Fruit fly (Drosophila melanogaster) whole organism, embryonic: ENCODE measurements around the gene CG3149.

Source experiments
- Asciz ChIP-seq: fragments of 200-800 bp; sonication (Bioruptor generic); optimal IDR thresholded peaks from 2 replicates; lab custom pipeline; 2017; ENCODE audit warnings: missing biosample characterization, mild to moderate bottlenecking, missing genetic modification characterization, missing genetic modification reagents
- BEAF-32 ChIP-seq: fragments of 200-800 bp; sonication (Bioruptor generic); optimal IDR thresholded peaks from 3 replicates; lab custom pipeline; 2017; ENCODE audit warnings: missing biosample characterization, missing genetic modification characterization, mild to moderate bottlenecking, moderate library complexity, missing genetic modification reagents
- CG11504 ChIP-seq: fragments of 200-800 bp; sonication (Bioruptor generic); optimal IDR thresholded peaks from 3 replicates; lab custom pipeline; 2019; ENCODE audit warnings: missing biosample characterization, mild to moderate bottlenecking, missing genetic modification characterization, moderate library complexity
- CG12659 ChIP-seq: fragments of 200-800 bp; sonication (Bioruptor generic); optimal IDR thresholded peaks from 3 replicates; lab custom pipeline; 2017; ENCODE audit warnings: mild to moderate bottlenecking, missing biosample characterization, missing genetic modification reagents, missing genetic modification characterization
- CG13287 ChIP-seq: fragments of 200-800 bp; sonication (Bioruptor generic); IDR thresholded peaks from 2 replicates; pipeline ENCODE4 v1.3.6; 2022; ENCODE audit warnings: missing biosample characterization, missing genetic modification characterization; ENCODE audit not compliant: partially characterized antibody
- CG13296 ChIP-seq: fragments of 200-800 bp; sonication (Bioruptor generic); optimal IDR thresholded peaks from 3 replicates; lab custom pipeline; 2018; ENCODE audit warnings: missing biosample characterization, mild to moderate bottlenecking, missing genetic modification characterization
- CG13624 ChIP-seq: fragments of 200-800 bp; sonication (Bioruptor generic); optimal IDR thresholded peaks from 2 replicates; lab custom pipeline; 2016; ENCODE audit warnings: missing biosample characterization, missing genetic modification characterization
- CG14667 ChIP-seq: fragments of 200-800 bp; sonication (Bioruptor generic); IDR thresholded peaks from 2 replicates; pipeline ENCODE4 v1.3.6; 2022; ENCODE audit warnings: missing biosample characterization, missing genetic modification characterization
- CG14860 ChIP-seq: fragments of 200-800 bp; sonication (Bioruptor generic); IDR thresholded peaks from 3 replicates; pipeline ENCODE4 v1.3.6; 2022; ENCODE audit warnings: missing biosample characterization, missing genetic modification characterization; ENCODE audit not compliant: partially characterized antibody
- CG1603 ChIP-seq: fragments of 200-800 bp; sonication (Bioruptor generic); optimal IDR thresholded peaks from 2 replicates; lab custom pipeline; 2019; ENCODE audit warnings: missing biosample characterization, mild to moderate bottlenecking, missing genetic modification characterization, moderate library complexity
- CG17328 ChIP-seq: fragments of 200-800 bp; sonication (Bioruptor generic); IDR thresholded peaks from 2 replicates; pipeline ENCODE4 v1.3.6; 2022; ENCODE audit warnings: missing biosample characterization, missing genetic modification characterization
- CG2116 ChIP-seq: fragments of 200-800 bp; sonication (Bioruptor generic); optimal IDR thresholded peaks from 3 replicates; lab custom pipeline; 2018; ENCODE audit warnings: missing biosample characterization, mild to moderate bottlenecking, missing genetic modification characterization
- CG4617 ChIP-seq: fragments of 200-800 bp; sonication (Bioruptor generic); optimal IDR thresholded peaks from 3 replicates; lab custom pipeline; 2016; ENCODE audit warnings: missing biosample characterization, missing genetic modification characterization, borderline replicate concordance
- CG4730 ChIP-seq: fragments of 200-800 bp; sonication (Bioruptor generic); IDR thresholded peaks from 2 replicates; pipeline ENCODE4 v1.3.6; 2022; ENCODE audit warnings: missing biosample characterization, missing genetic modification characterization
- CG5180 ChIP-seq: fragments of 200-800 bp; sonication (Bioruptor generic); optimal IDR thresholded peaks from 3 replicates; lab custom pipeline; 2017; ENCODE audit warnings: missing biosample characterization, missing genetic modification characterization, mild to moderate bottlenecking, moderate library complexity, missing genetic modification reagents
- CG6791 ChIP-seq: fragments of 200-800 bp; sonication (Bioruptor generic); IDR thresholded peaks from 3 replicates; pipeline ENCODE4 v1.3.6; 2022; ENCODE audit warnings: missing biosample characterization, missing genetic modification characterization; ENCODE audit not compliant: partially characterized antibody
- CG6854 ChIP-seq: fragments of 200-800 bp; sonication (Bioruptor generic); optimal IDR thresholded peaks from 3 replicates; lab custom pipeline; 2017; ENCODE audit warnings: missing biosample characterization, mild to moderate bottlenecking, missing genetic modification characterization
- CG7839 ChIP-seq: fragments of 200-800 bp; sonication (Bioruptor generic); optimal IDR thresholded peaks from 3 replicates; lab custom pipeline; 2018; ENCODE audit warnings: missing biosample characterization, mild to moderate bottlenecking, missing genetic modification characterization, moderate library complexity
- Camta ChIP-seq: fragments of 200-800 bp; sonication (Bioruptor generic); optimal IDR thresholded peaks from 2 replicates; lab custom pipeline; 2016; ENCODE audit warnings: missing biosample characterization, missing genetic modification characterization
- Dbx ChIP-seq: fragments of 200-800 bp; sonication (Bioruptor generic); IDR thresholded peaks from 3 replicates; pipeline ENCODE4 v1.3.6; 2022; ENCODE audit warnings: missing biosample characterization, missing genetic modification characterization
- Dp ChIP-seq: fragments of 200-800 bp; sonication (Bioruptor generic); optimal IDR thresholded peaks from 2 replicates; lab custom pipeline; 2018; ENCODE audit warnings: missing biosample characterization, mild to moderate bottlenecking, missing genetic modification characterization, moderate library complexity
- Fer2 ChIP-seq: fragments of 200-800 bp; sonication (Bioruptor generic); optimal IDR thresholded peaks from 2 replicates; lab custom pipeline; 2018; ENCODE audit warnings: missing biosample characterization, mild to moderate bottlenecking, missing genetic modification characterization, moderate library complexity
- MTF-1 ChIP-seq: fragments of 200-800 bp; sonication (Bioruptor generic); optimal IDR thresholded peaks from 2 replicates; lab custom pipeline; 2018; ENCODE audit warnings: missing biosample characterization, mild to moderate bottlenecking, missing genetic modification characterization, borderline replicate concordance
- Opbp ChIP-seq: fragments of 200-800 bp; sonication (Bioruptor generic); IDR thresholded peaks from 3 replicates; pipeline ENCODE4 v1.3.6; 2022; ENCODE audit warnings: missing biosample characterization, missing genetic modification characterization; ENCODE audit not compliant: partially characterized antibody
- Pdp1 ChIP-seq, 2 experiments: fragments of 200-800 bp; sonication (Bioruptor generic); optimal IDR thresholded peaks; 3 replicates each; lab custom pipeline; 2016; ENCODE audit warnings: missing biosample characterization in 2 of 2, missing genetic modification characterization in 2 of 2, mild to moderate bottlenecking in 1 of 2, moderate library complexity in 1 of 2
- Scr ChIP-seq: fragments of 200-800 bp; sonication (Bioruptor generic); IDR thresholded peaks from 2 replicates; pipeline ENCODE4 v1.3.6; 2022; ENCODE audit warnings: missing biosample characterization, missing genetic modification characterization; ENCODE audit not compliant: partially characterized antibody
- amos ChIP-seq: fragments of 200-800 bp; sonication (Bioruptor generic); IDR thresholded peaks from 2 replicates; pipeline ENCODE4 v1.3.6; 2022; ENCODE audit warnings: missing biosample characterization, missing genetic modification characterization; ENCODE audit not compliant: partially characterized antibody
- bab2 ChIP-seq: fragments of 200-800 bp; sonication (Bioruptor generic); optimal IDR thresholded peaks from 2 replicates; lab custom pipeline; 2016; ENCODE audit warnings: missing biosample characterization, missing genetic modification characterization
- btn ChIP-seq: fragments of 200-800 bp; sonication (Bioruptor generic); optimal IDR thresholded peaks from 2 replicates; lab custom pipeline; 2016; ENCODE audit warnings: missing biosample characterization, missing genetic modification characterization
- danr ChIP-seq: fragments of 200-800 bp; sonication (Bioruptor generic); IDR thresholded peaks from 2 replicates; pipeline ENCODE4 v1.3.6; 2022; ENCODE audit warnings: missing biosample characterization, missing genetic modification characterization
- dysf ChIP-seq: fragments of 200-800 bp; sonication (Bioruptor generic); IDR thresholded peaks from 3 replicates; pipeline ENCODE4 v1.3.6; 2022; ENCODE audit warnings: missing biosample characterization, missing genetic modification characterization
- esg ChIP-seq: fragments of 200-800 bp; sonication (Bioruptor generic); conservative IDR thresholded peaks from 2 replicates; pipeline ENCODE4 v1.3.6; 2022; ENCODE audit warnings: missing biosample characterization, missing genetic modification characterization
- ewg ChIP-seq: fragments of 200-800 bp; sonication (Bioruptor generic); optimal IDR thresholded peaks from 3 replicates; lab custom pipeline; 2017; ENCODE audit warnings: mild to moderate bottlenecking, missing biosample characterization, missing genetic modification reagents, missing genetic modification characterization
- fd64A ChIP-seq: fragments of 200-800 bp; sonication (Bioruptor generic); optimal IDR thresholded peaks from 3 replicates; lab custom pipeline; 2018; ENCODE audit warnings: missing biosample characterization, mild to moderate bottlenecking, missing genetic modification characterization
- inv ChIP-seq: fragments of 200-800 bp; sonication (Bioruptor generic); IDR thresholded peaks from 2 replicates; pipeline ENCODE4 v1.3.6; 2022; ENCODE audit warnings: missing biosample characterization, missing genetic modification characterization; ENCODE audit not compliant: partially characterized antibody
- knrl ChIP-seq: fragments of 200-800 bp; sonication (Bioruptor generic); IDR thresholded peaks from 3 replicates; pipeline ENCODE4 v1.3.6; 2022; ENCODE audit warnings: missing biosample characterization, missing genetic modification characterization; ENCODE audit not compliant: partially characterized antibody
- sim ChIP-seq: fragments of 200-800 bp; sonication (Bioruptor generic); IDR thresholded peaks from 2 replicates; pipeline ENCODE4 v1.3.6; 2022; ENCODE audit warnings: missing biosample characterization, missing genetic modification characterization
- tap ChIP-seq: fragments of 200-800 bp; optimal IDR thresholded peaks from 3 replicates; lab custom pipeline; 2019; ENCODE audit warnings: missing biosample characterization, mild to moderate bottlenecking, missing genetic modification characterization, moderate library complexity
- vvl ChIP-seq: fragments of 200-800 bp; sonication (Bioruptor generic); IDR thresholded peaks from 2 replicates; pipeline ENCODE4 v1.3.6; 2022; ENCODE audit warnings: missing biosample characterization, missing genetic modification characterization

The CG3149 gene

dm6 chrX:5690651-5691379, 4.2 kb downstream of the CG3149 start (continued):
- TF ChIP-seq CG7839 (no peak), CG4730 (GFP tag; lab: Robert Waterston, UW) (no peak), knrl (GFP tag; lab: Robert Waterston, UW) (0 out of 3 replicates have a peak, but pooled peaks have one; percentile 27), fd64A (no peak), CG4617 (GFP tag; lab: Kevin White, UChicago) (no peak), danr (no peak), amos (GFP tag; lab: Robert Waterston, UW) (peak; percentile 59), CG2116 (GFP tag; lab: Kevin White, UChicago) (no peak), sim (GFP tag; lab: Robert Waterston, UW) (no peak), Asciz (no peak), CG17328 (GFP tag; lab: Robert Waterston, UW) (no peak), btn (GFP tag; lab: Kevin White, UChicago) (no peak), tap (tag; lab: Kevin White, UChicago) (no peak), CG14667 (no peak), CG13287 (GFP tag; lab: Robert Waterston, UW) (peak; percentile 32), Dbx (no peak), MTF-1 (GFP tag; lab: Kevin White, UChicago) (no peak), Pdp1 (GFP tag; optimal IDR thresholded peaks at IDR 0.05; lab: Kevin White, UChicago) (peak in 1 of 2 experiments; percentile 5), Fer2 (tag; lab: Kevin White, UChicago) (no peak), CG12659 (GFP tag; lab: Kevin White, UChicago) (no peak), Scr (GFP tag; lab: Robert Waterston, UW) (0 out of 2 replicates have a peak, but pooled peaks have one; percentile 24), CG6791 (GFP tag; lab: Robert Waterston, UW) (0 out of 3 replicates have a peak, but pooled peaks have one; percentile 49), CG1603 (tag; lab: Kevin White, UChicago) (no peak), BEAF-32 (GFP tag; lab: Kevin White, UChicago) (peak; percentile 63), dysf (peak; percentile 16; the same call in 1 of the 3 replicates), CG13296 (GFP tag; lab: Kevin White, UChicago) (no peak), CG14860 (GFP tag; lab: Robert Waterston, UW) (peak; percentile 18; the same call in 1 of the 3 replicates), CG5180 (no peak), CG13624 (GFP tag; lab: Kevin White, UChicago) (no peak), Dp (no peak), Opbp (GFP tag; lab: Robert Waterston, UW) (0 out of 3 replicates have a peak, but pooled peaks have one; percentile 23), CG11504 (tag; lab: Kevin White, UChicago) (no peak), vvl (GFP tag; lab: Robert Waterston, UW) (no peak), inv (0 out of 2 replicates have a peak, but pooled peaks have one; percentile 22), ewg (no peak), esg (no peak), bab2 (GFP tag; lab: Kevin White, UChicago) (no peak), Camta (no peak), CG6854 (GFP tag; lab: Kevin White, UChicago) (no peak)
- TF ChIP-seq, all 482 proteins: peak for 30
